Worm (Caenorhabditis elegans): ENCODE data around the gene W03F9.11.

W03F9.11 gene

ce11 chrV:185124-185523, 44.0 kb upstream of the W03F9.11 start:
- TF ChIP-seq tbp1 (GFP tag; optimal IDR thresholded peaks at IDR 0.05) = no peak
- no peak for TF ChIP-seq B0261.1 (tag; optimal IDR thresholded peaks at IDR 0.05)
- no peak for TF ChIP-seq egrh-3 (GFP tag; IDR thresholded peaks at IDR 0.05)
- no peak for TF ChIP-seq akir-1 (GFP tag; optimal IDR thresholded peaks at IDR 0.05)
- TF ChIP-seq lsl-1 (GFP tag; optimal IDR thresholded peaks at IDR 0.05) = peak; percentile 65
- no peak for TF ChIP-seq sea-2 (GFP tag; IDR thresholded peaks at IDR 0.05)
- no peak for TF ChIP-seq unc-62 (GFP tag; optimal IDR thresholded peaks at IDR 0.05)
- no peak for TF ChIP-seq madf-10 (tag; optimal IDR thresholded peaks at IDR 0.05)
- no peak for TF ChIP-seq nfya-2 (GFP tag; IDR thresholded peaks at IDR 0.05)
- TF ChIP-seq fkh-3 (tag; optimal IDR thresholded peaks at IDR 0.05) = no peak
- peak; percentile 55; the same call in 1 of the 2 replicates for TF ChIP-seq ceh-91 (GFP tag; IDR thresholded peaks at IDR 0.05)
- TF ChIP-seq madf-6 (GFP tag; IDR thresholded peaks at IDR 0.05) = peak; percentile 60
- TF ChIP-seq efl-1 (GFP tag; optimal IDR thresholded peaks at IDR 0.05) = peak; percentile 21
- TF ChIP-seq madf-8 (GFP tag; conservative IDR thresholded peaks at IDR 0.05) = 0 out of 2 replicates have a peak, but pooled peaks have one; percentile 31
- TF ChIP-seq lin-35 (GFP tag; optimal IDR thresholded peaks at IDR 0.05) = no peak
- TF ChIP-seq lin-54 (GFP tag; optimal IDR thresholded peaks at IDR 0.05) = no peak
- peak; percentile 34; the same call in 1 of the 2 replicates for TF ChIP-seq D2030.7 (GFP tag; IDR thresholded peaks at IDR 0.05)
- no peak for TF ChIP-seq ets-4 (GFP tag; optimal IDR thresholded peaks at IDR 0.05)
- TF ChIP-seq Y53F4B.3 (GFP tag; IDR thresholded peaks at IDR 0.05) = no peak
- TF ChIP-seq die-1 (tag; optimal IDR thresholded peaks at IDR 0.05) = no peak
- no peak for TF ChIP-seq Y95B8A.8 (GFP tag; IDR thresholded peaks at IDR 0.05)
- peak; percentile 73 for TF ChIP-seq F33H1.4 (GFP tag; IDR thresholded peaks at IDR 0.05)
- no peak for TF ChIP-seq aptf-3 (GFP tag; IDR thresholded peaks at IDR 0.05)
- no peak for TF ChIP-seq aptf-2 (GFP tag; conservative IDR thresholded peaks at IDR 0.05)
- no peak for TF ChIP-seq xnd-1 (tag; optimal IDR thresholded peaks at IDR 0.05)

ce11 chrV:176870-177467, 35.8 kb upstream of the W03F9.11 start, which contains the start of gene cul-3:
Gene cul-3 (plus strand): TSS chrV:177417.
- TF ChIP-seq efl-1 (GFP tag; optimal IDR thresholded peaks at IDR 0.05) (peak; percentile 5), ceh-40 (GFP tag; IDR thresholded peaks at IDR 0.05) (no peak), snpc-4 (GFP tag; optimal IDR thresholded peaks at IDR 0.05) (no peak), snpc-4 (tag; optimal IDR thresholded peaks at IDR 0.05) (peak in 1 of 4 experiments; percentile 9), snpc-3.4 (tag; optimal IDR thresholded peaks at IDR 0.05) (peak; percentile 22), lin-26 (GFP tag; IDR thresholded peaks at IDR 0.05) (no peak), zim-3 (tag; optimal IDR thresholded peaks at IDR 0.05) (no peak), somi-1 (GFP tag; optimal IDR thresholded peaks at IDR 0.05) (no peak), B0336.3 (GFP tag; IDR thresholded peaks at IDR 0.05) (no peak), ztf-26 (tag; optimal IDR thresholded peaks at IDR 0.05) (no peak), ceh-91 (GFP tag; IDR thresholded peaks at IDR 0.05) (no peak), ceh-79 (tag; optimal IDR thresholded peaks at IDR 0.05) (no peak), pbrm-1 (GFP tag; IDR thresholded peaks at IDR 0.05) (no peak), D2030.7 (GFP tag; IDR thresholded peaks at IDR 0.05) (peak; percentile 63), mcd-1 (GFP tag; IDR thresholded peaks at IDR 0.05) (peak; percentile 77), madf-8 (GFP tag; conservative IDR thresholded peaks at IDR 0.05) (no peak; the same call in 1 of the 2 replicates), K11D2.4 (GFP tag; IDR thresholded peaks at IDR 0.05) (no peak), ztf-28 (GFP tag; IDR thresholded peaks at IDR 0.05) (no peak), him-1 (tag; optimal IDR thresholded peaks at IDR 0.05) (peak; percentile 74), unc-62 (GFP tag; optimal IDR thresholded peaks at IDR 0.05) (no peak), die-1 (tag; optimal IDR thresholded peaks at IDR 0.05) (no peak), aptf-2 (GFP tag; conservative IDR thresholded peaks at IDR 0.05) (no peak), B0035.1 (tag; optimal IDR thresholded peaks at IDR 0.05) (no peak), lin-35 (GFP tag; optimal IDR thresholded peaks at IDR 0.05) (peak in 1 of 3 experiments; percentile 24), lsy-27 (tag; optimal IDR thresholded peaks at IDR 0.05; ENCODE audit: borderline replicate concordance, insufficient read depth) (no peak), nfya-2 (GFP tag; IDR thresholded peaks at IDR 0.05) (no peak), ets-4 (GFP tag; optimal IDR thresholded peaks at IDR 0.05) (no peak), K12H6.12 (tag; optimal IDR thresholded peaks at IDR 0.05) (no peak), xnd-1 (tag; optimal IDR thresholded peaks at IDR 0.05) (no peak), nhr-179 (tag; optimal IDR thresholded peaks at IDR 0.05) (no peak), B0261.1 (tag; optimal IDR thresholded peaks at IDR 0.05) (no peak), fkh-3 (tag; optimal IDR thresholded peaks at IDR 0.05) (no peak), snpc-1.1 (tag; optimal IDR thresholded peaks at IDR 0.05; ENCODE audit: insufficient read depth) (no peak), hmg-20 (GFP tag; IDR thresholded peaks at IDR 0.05) (no peak)
